Fruit fly (Drosophila melanogaster) whole organism, prepupa: ENCODE measurements around the gene bai.

Experiments used
- Blimp-1 ChIP-seq: fragments of 200-800 bp; sonication (Bioruptor generic); optimal IDR thresholded peaks from 3 replicates; lab custom pipeline; 2017; ENCODE audit warnings: missing biosample characterization, missing genetic modification characterization, mild to moderate bottlenecking, moderate library complexity, missing genetic modification reagents
- CG10631 ChIP-seq: fragments of 200-800 bp; sonication (Bioruptor generic); optimal IDR thresholded peaks from 2 replicates; lab custom pipeline; 2016; ENCODE audit warnings: missing biosample characterization, missing genetic modification characterization
- CG11294 ChIP-seq: fragments of 200-800 bp; sonication (Bioruptor generic); IDR thresholded peaks from 2 replicates; pipeline ENCODE4 v1.3.6; 2022; ENCODE audit warnings: missing biosample characterization, missing genetic modification characterization
- CG11762 ChIP-seq: fragments of 200-800 bp; sonication (Bioruptor generic); optimal IDR thresholded peaks from 3 replicates; lab custom pipeline; 2016; ENCODE audit warnings: missing biosample characterization, missing genetic modification characterization; ENCODE audit not compliant: insufficient read depth
- CG1621 ChIP-seq: fragments of 200-800 bp; sonication (Bioruptor generic); optimal IDR thresholded peaks from 3 replicates; lab custom pipeline; 2018; ENCODE audit warnings: missing biosample characterization, mild to moderate bottlenecking, missing genetic modification characterization
- CG16779 ChIP-seq: fragments of 200-800 bp; sonication (Bioruptor generic); optimal IDR thresholded peaks from 3 replicates; lab custom pipeline; 2017; ENCODE audit warnings: missing biosample characterization, mild to moderate bottlenecking, missing genetic modification characterization
- CG3032 ChIP-seq: fragments of 200-800 bp; optimal IDR thresholded peaks from 2 replicates; lab custom pipeline; 2019; ENCODE audit warnings: missing biosample characterization, mild to moderate bottlenecking, missing genetic modification characterization, moderate library complexity
- CG31627 ChIP-seq: fragments of 200-800 bp; sonication (Bioruptor generic); optimal IDR thresholded peaks from 3 replicates; lab custom pipeline; 2016; ENCODE audit warnings: missing biosample characterization, missing genetic modification characterization
- CG34406 ChIP-seq: fragments of 200-800 bp; sonication (Bioruptor generic); optimal IDR thresholded peaks from 3 replicates; lab custom pipeline; 2016; ENCODE audit warnings: missing biosample characterization, missing genetic modification characterization
- CG4318 ChIP-seq: fragments of 200-800 bp; sonication (Bioruptor generic); optimal IDR thresholded peaks from 3 replicates; lab custom pipeline; 2017; ENCODE audit warnings: missing biosample characterization, mild to moderate bottlenecking, missing genetic modification characterization
- CG6163 ChIP-seq: fragments of 200-800 bp; sonication (Bioruptor generic); IDR thresholded peaks from 3 replicates; pipeline ENCODE4 v1.3.6; 2022; ENCODE audit warnings: missing biosample characterization, missing genetic modification characterization
- CG6792 ChIP-seq: fragments of 200-800 bp; sonication (Bioruptor generic); optimal IDR thresholded peaks from 3 replicates; lab custom pipeline; 2016; ENCODE audit warnings: missing biosample characterization, missing genetic modification characterization
- CG6808 ChIP-seq: fragments of 200-800 bp; sonication (Bioruptor generic); optimal IDR thresholded peaks from 3 replicates; lab custom pipeline; 2017; ENCODE audit warnings: missing biosample characterization, missing genetic modification characterization, mild to moderate bottlenecking, moderate library complexity, missing genetic modification reagents
- CG7368 ChIP-seq: fragments of 200-800 bp; sonication (Bioruptor generic); optimal IDR thresholded peaks from 3 replicates; lab custom pipeline; 2016; ENCODE audit warnings: missing biosample characterization, missing genetic modification characterization
- CG8119 ChIP-seq: fragments of 200-800 bp; sonication (Bioruptor generic); IDR thresholded peaks from 3 replicates; pipeline ENCODE4 v1.3.6; 2022; ENCODE audit warnings: missing biosample characterization, missing genetic modification characterization
- CG8319 ChIP-seq: fragments of 200-800 bp; sonication (Bioruptor generic); optimal IDR thresholded peaks from 3 replicates; lab custom pipeline; 2016; ENCODE audit warnings: missing biosample characterization, missing genetic modification characterization
- CG8632 ChIP-seq: fragments of 200-800 bp; sonication (Bioruptor generic); optimal IDR thresholded peaks from 3 replicates; lab custom pipeline; 2016; ENCODE audit warnings: missing biosample characterization, missing genetic modification characterization
- CG9139 ChIP-seq: fragments of 200-800 bp; sonication (Bioruptor generic); optimal IDR thresholded peaks from 3 replicates; lab custom pipeline; 2017; ENCODE audit warnings: missing biosample characterization, mild to moderate bottlenecking, missing genetic modification characterization
- Eip75B ChIP-seq: fragments of 200-800 bp; sonication (Bioruptor generic); optimal IDR thresholded peaks from 3 replicates; lab custom pipeline; 2016; ENCODE audit warnings: missing biosample characterization, missing genetic modification characterization
- Ets21C ChIP-seq: fragments of 200-800 bp; sonication (Bioruptor generic); optimal IDR thresholded peaks from 3 replicates; lab custom pipeline; 2016; ENCODE audit warnings: missing biosample characterization, missing genetic modification characterization
- Ets96B ChIP-seq: fragments of 200-800 bp; optimal IDR thresholded peaks from 2 replicates; lab custom pipeline; 2019; ENCODE audit warnings: missing biosample characterization, mild to moderate bottlenecking, missing genetic modification characterization, moderate library complexity
- Gug ChIP-seq: fragments of 200-800 bp; sonication (Bioruptor generic); IDR thresholded peaks from 2 replicates; pipeline ENCODE4 v1.3.6; 2022; ENCODE audit warnings: missing biosample characterization, missing genetic modification characterization
- Hr38 ChIP-seq: sonication (Bioruptor generic); optimal IDR thresholded peaks from 2 replicates; lab custom pipeline; 2016; ENCODE audit warnings: missing biosample characterization, missing genetic modification characterization
- Hr4 ChIP-seq: fragments of 200-800 bp; sonication (Bioruptor generic); optimal IDR thresholded peaks from 3 replicates; lab custom pipeline; 2016; ENCODE audit warnings: missing biosample characterization, missing genetic modification characterization
- Met ChIP-seq: fragments of 200-800 bp; sonication (Bioruptor generic); optimal IDR thresholded peaks from 3 replicates; lab custom pipeline; 2016; ENCODE audit warnings: missing biosample characterization, missing genetic modification characterization
- OdsH ChIP-seq: fragments of 200-800 bp; sonication (Bioruptor generic); optimal IDR thresholded peaks from 3 replicates; lab custom pipeline; 2016; ENCODE audit warnings: missing biosample characterization, missing genetic modification characterization
- Smox ChIP-seq: fragments of 200-800 bp; sonication (Bioruptor generic); optimal IDR thresholded peaks from 3 replicates; lab custom pipeline; 2016; ENCODE audit warnings: missing biosample characterization, missing genetic modification characterization
- Sox102F ChIP-seq: fragments of 200-800 bp; sonication (Bioruptor generic); optimal IDR thresholded peaks from 2 replicates; lab custom pipeline; 2016; ENCODE audit warnings: missing biosample characterization, mild to moderate bottlenecking, missing genetic modification characterization
- Sox15 ChIP-seq: fragments of 200-800 bp; sonication (Bioruptor generic); optimal IDR thresholded peaks from 3 replicates; lab custom pipeline; 2016; ENCODE audit warnings: missing biosample characterization, missing genetic modification characterization
- acj6 ChIP-seq: fragments of 200-800 bp; sonication (Bioruptor generic); optimal IDR thresholded peaks from 3 replicates; lab custom pipeline; 2016; ENCODE audit warnings: missing biosample characterization, missing genetic modification characterization
- cyc ChIP-seq: fragments of 200-800 bp; sonication (Bioruptor generic); optimal IDR thresholded peaks from 3 replicates; lab custom pipeline; 2016; ENCODE audit warnings: missing biosample characterization, missing genetic modification characterization
- dsx ChIP-seq: fragments of 200-800 bp; optimal IDR thresholded peaks from 3 replicates; lab custom pipeline; 2019; ENCODE audit warnings: missing biosample characterization, mild to moderate bottlenecking, missing genetic modification characterization, moderate library complexity; ENCODE audit not compliant: poor library complexity, severe bottlenecking
- esn ChIP-seq: fragments of 200-800 bp; sonication (Bioruptor generic); optimal IDR thresholded peaks from 2 replicates; lab custom pipeline; 2016; ENCODE audit warnings: missing biosample characterization, mild to moderate bottlenecking, missing genetic modification characterization, moderate library complexity
- fd59A ChIP-seq: fragments of 200-800 bp; sonication (Bioruptor generic); optimal IDR thresholded peaks from 2 replicates; lab custom pipeline; 2017; ENCODE audit warnings: missing biosample characterization, mild to moderate bottlenecking, missing genetic modification characterization, missing genetic modification reagents
- fkh ChIP-seq: fragments of 200-800 bp; sonication (Bioruptor generic); optimal IDR thresholded peaks from 3 replicates; lab custom pipeline; 2017; ENCODE audit warnings: missing biosample characterization, mild to moderate bottlenecking, missing genetic modification characterization, moderate library complexity
- lz ChIP-seq: fragments of 200-800 bp; sonication (Bioruptor generic); optimal IDR thresholded peaks from 3 replicates; lab custom pipeline; 2016; ENCODE audit warnings: missing biosample characterization, missing genetic modification characterization
- net ChIP-seq: fragments of 200-800 bp; sonication (Bioruptor generic); optimal IDR thresholded peaks from 3 replicates; lab custom pipeline; 2016; ENCODE audit warnings: missing biosample characterization, missing genetic modification characterization
- pdm3 ChIP-seq: fragments of 200-800 bp; sonication (Bioruptor generic); optimal IDR thresholded peaks from 3 replicates; lab custom pipeline; 2016; ENCODE audit warnings: missing biosample characterization, missing genetic modification characterization
- salr ChIP-seq, 2 experiments: fragments of 200-800 bp; sonication (Bioruptor generic); optimal IDR thresholded peaks; 3 replicates each; lab custom pipeline; 2016 to 2018; ENCODE audit warnings: missing biosample characterization in 2 of 2, missing genetic modification characterization in 2 of 2, mild to moderate bottlenecking in 1 of 2
- svp ChIP-seq: fragments of 200-800 bp; sonication (Bioruptor generic); peaks from one replicate; lab custom pipeline; 2016; ENCODE audit warnings: missing biosample characterization, missing genetic modification characterization
- topi ChIP-seq: fragments of 200-800 bp; sonication (Bioruptor generic); optimal IDR thresholded peaks from 3 replicates; lab custom pipeline; 2016; ENCODE audit warnings: missing biosample characterization, missing genetic modification characterization

The bai gene

DNA sequence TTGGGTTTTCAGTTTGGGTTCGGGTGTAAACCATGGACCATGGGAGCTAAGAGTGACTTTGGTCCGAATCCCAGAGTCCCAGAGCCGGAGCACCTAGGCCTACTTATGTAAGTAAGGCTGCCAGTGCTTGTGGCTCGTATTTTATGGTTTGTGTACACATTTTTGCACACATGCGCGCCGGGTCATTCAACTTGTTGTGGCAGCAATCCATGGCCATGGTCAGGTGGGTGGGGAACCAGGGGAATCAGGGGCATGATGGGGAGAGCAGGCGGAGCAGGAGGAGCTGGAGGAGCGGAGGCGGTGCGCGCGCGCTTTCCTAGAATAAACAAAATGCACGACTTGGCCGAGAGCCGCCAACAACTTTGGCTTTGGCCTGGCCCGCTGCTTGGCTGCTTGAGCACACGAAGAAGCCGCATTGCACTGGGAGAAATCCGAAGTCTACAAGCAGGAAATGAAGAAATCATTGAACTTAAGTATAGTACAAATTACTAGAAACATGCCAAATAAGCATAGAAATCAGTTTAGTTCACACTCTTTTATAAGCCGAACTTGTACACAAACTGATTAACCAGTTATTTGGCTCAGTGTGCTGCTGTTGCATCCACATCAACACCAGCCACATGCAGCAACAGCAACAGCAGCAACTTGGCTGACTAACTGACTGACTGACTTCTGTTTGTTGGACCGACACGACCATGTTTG, 29.3 kb upstream of the bai start (continued):
- TF ChIP-seq CG8119 (GFP tag; lab: Robert Waterston, UW) = peak; percentile 95
- TF ChIP-seq dsx (GFP tag; lab: Kevin White, UChicago) = peak; percentile 78
- peak; percentile 20 for TF ChIP-seq Hr38 (GFP tag; lab: Kevin White, UChicago)
- TF ChIP-seq fkh (GFP tag; lab: Kevin White, UChicago) = no peak
- TF ChIP-seq CG10631 (GFP tag; lab: Kevin White, UChicago) = peak; percentile 85
- peak; percentile 34 for TF ChIP-seq Blimp-1 (GFP tag; lab: Kevin White, UChicago)
- TF ChIP-seq cyc (GFP tag; lab: Kevin White, UChicago) = peak; percentile 68
- peak; percentile 79 for TF ChIP-seq CG6792 (GFP tag; lab: Kevin White, UChicago)
- peak; percentile 82 for TF ChIP-seq pdm3 (GFP tag; lab: Kevin White, UChicago)
- TF ChIP-seq fd59A (GFP tag; lab: Kevin White, UChicago) = peak; percentile 85
- TF ChIP-seq OdsH (GFP tag; lab: Kevin White, UChicago) = peak; percentile 84
- TF ChIP-seq CG4318 = peak; percentile 89
- TF ChIP-seq CG9139 (GFP tag; lab: Kevin White, UChicago) = peak; percentile 71
- peak; percentile 74 for TF ChIP-seq lz
- peak; percentile 55 for TF ChIP-seq CG8632
- TF ChIP-seq Sox102F = peak; percentile 57
- peak; percentile 82 for TF ChIP-seq CG11294 (GFP tag; lab: Robert Waterston, UW)
- peak; percentile 82 to 88 for TF ChIP-seq salr (GFP tag; optimal IDR thresholded peaks at IDR 0.05; lab: Kevin White, UChicago)
- TF ChIP-seq acj6 (GFP tag; lab: Kevin White, UChicago) = peak; percentile 83
- peak; percentile 67 for TF ChIP-seq CG34406 (GFP tag; lab: Kevin White, UChicago)
- TF ChIP-seq Gug = peak; percentile 89
- peak; percentile 83 for TF ChIP-seq svp (GFP tag; lab: Kevin White, UChicago)
- peak; percentile 95 for TF ChIP-seq CG6163 (GFP tag; lab: Robert Waterston, UW)
- peak; percentile 87 for TF ChIP-seq CG6808
- peak; percentile 87 for TF ChIP-seq CG3032
- TF ChIP-seq CG1621 (tag; lab: Kevin White, UChicago) = peak; percentile 88

DNA sequence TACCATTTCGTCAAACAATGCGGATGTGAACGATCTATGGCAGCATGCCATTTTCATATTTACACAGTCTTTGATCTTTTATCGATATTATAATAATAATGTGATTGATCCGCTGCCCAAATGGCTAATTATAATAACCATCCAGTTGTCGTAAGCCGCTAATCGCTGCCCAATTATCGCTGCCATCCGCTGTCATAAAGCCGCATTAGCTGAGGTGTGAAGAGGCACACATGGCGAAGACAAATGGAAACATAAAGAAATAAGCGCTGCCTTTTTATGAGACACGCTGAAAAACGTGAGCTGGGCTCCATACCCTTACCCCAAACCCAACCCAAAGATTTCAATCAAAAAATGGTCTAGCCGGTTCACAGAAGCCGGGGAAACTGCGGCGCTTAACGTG, 27.2 kb upstream of the bai start:
- TF ChIP-seq pdm3 (GFP tag; lab: Kevin White, UChicago) = no peak
- TF ChIP-seq CG6808 = no peak
- no peak for TF ChIP-seq Hr38 (GFP tag; lab: Kevin White, UChicago)
- TF ChIP-seq dsx (GFP tag; lab: Kevin White, UChicago) = no peak
- TF ChIP-seq CG6163 (GFP tag; lab: Robert Waterston, UW) = no peak
- no peak for TF ChIP-seq CG8632
- no peak for TF ChIP-seq Met
- TF ChIP-seq esn (GFP tag; lab: Kevin White, UChicago) = no peak
- TF ChIP-seq salr (GFP tag; optimal IDR thresholded peaks at IDR 0.05; lab: Kevin White, UChicago) = no peak
- no peak for TF ChIP-seq net
- TF ChIP-seq Eip75B = no peak
- TF ChIP-seq Ets96B (tag; lab: Kevin White, UChicago) = no peak
- no peak for TF ChIP-seq CG8319 (GFP tag; lab: Kevin White, UChicago)
- TF ChIP-seq topi (GFP tag; lab: Kevin White, UChicago) = no peak
- TF ChIP-seq CG31627 (GFP tag; lab: Kevin White, UChicago) = no peak
- no peak for TF ChIP-seq Ets21C (GFP tag; lab: Kevin White, UChicago)

dm6 chr3R:25023056-25023455, 16.1 kb upstream of the bai start, which contains the start of gene beta4GalT7:
Gene beta4GalT7 (plus strand): TSS chr3R:25023256.
- TF ChIP-seq CG8632 (no peak), lz (no peak), CG7368 (no peak), Smox (GFP tag; lab: Kevin White, UChicago) (no peak), fd59A (GFP tag; lab: Kevin White, UChicago) (no peak), Hr4 (no peak), Eip75B (no peak), acj6 (GFP tag; lab: Kevin White, UChicago) (no peak), cyc (GFP tag; lab: Kevin White, UChicago) (no peak), CG10631 (GFP tag; lab: Kevin White, UChicago) (no peak), Sox15 (no peak), Ets21C (GFP tag; lab: Kevin White, UChicago) (no peak), OdsH (GFP tag; lab: Kevin White, UChicago) (no peak), CG16779 (tag; lab: Kevin White, UChicago) (no peak), fkh (GFP tag; lab: Kevin White, UChicago) (no peak), Gug (no peak), CG11762 (no peak)
- TF ChIP-seq, all 60 proteins: peak for 0
